Worm (Caenorhabditis elegans) whole organism, L1 larva: Measurements from ENCODE around the gene C38C3.3.

Experiments used
- C16A3.4 ChIP-seq: fragments of 150-350 bp; optimal IDR thresholded peaks from 2 replicates; lab custom pipeline; 2014; ENCODE audit warnings: missing biosample characterization, missing genetic modification characterization
- F16B12.6 ChIP-seq: fragments of 150-350 bp; optimal IDR thresholded peaks from 2 replicates; lab custom pipeline; 2014; ENCODE audit warnings: missing biosample characterization, missing genetic modification characterization
- Y116A8C.19 ChIP-seq: sonication (generic microtip); optimal IDR thresholded peaks from 2 replicates; lab custom pipeline; 2016; ENCODE audit warnings: missing compliant biosample characterization, missing genetic modification characterization, borderline replicate concordance
- blmp-1 ChIP-seq: fragments of 150-350 bp; optimal IDR thresholded peaks from 2 replicates; lab custom pipeline; 2014; ENCODE audit warnings: missing biosample characterization, missing genetic modification characterization
- ceh-82 ChIP-seq, 3 experiments: fragments of 150-350 bp in 1 of 3; sonication (generic microtip) in 2 of 3; optimal IDR thresholded peaks; 2 replicates each; lab custom pipeline; 2014 to 2017; ENCODE audit warnings: missing biosample characterization in 3 of 3, missing genetic modification characterization in 3 of 3
- ces-1 ChIP-seq: fragments of 150-350 bp; optimal IDR thresholded peaks from 2 replicates; lab custom pipeline; 2014; ENCODE audit warnings: missing biosample characterization, missing genetic modification reagents, missing genetic modification characterization
- dpl-1 ChIP-seq, 3 experiments: fragments of 150-350 bp in 2 of 3; sonication (generic microtip) in 1 of 3; optimal IDR thresholded peaks; 2 replicates each; lab custom pipeline; 2014 to 2017; ENCODE audit warnings: missing biosample characterization in 3 of 3, missing genetic modification characterization in 3 of 3, missing genetic modification reagents in 3 of 3
- efl-1 ChIP-seq, 4 experiments: fragments of 150-350 bp; optimal IDR thresholded peaks in 3 of 4; peaks in 1 of 4; 1 replicate in 1 of 4; 2 replicates in 3 of 4; lab custom pipeline; 2014; ENCODE audit warnings: missing biosample characterization in 2 of 4, missing genetic modification characterization in 2 of 4, missing genetic modification reagents in 2 of 4
- efl-3 ChIP-seq: fragments of 200-800 bp; sonication (Bioruptor generic); optimal IDR thresholded peaks from 2 replicates; lab custom pipeline; 2018; ENCODE audit warnings: mild to moderate bottlenecking, missing genetic modification characterization, missing compliant biosample characterization
- egl-13 ChIP-seq: sonication (generic microtip); optimal IDR thresholded peaks from 2 replicates; lab custom pipeline; 2016; ENCODE audit warnings: missing genotype, missing genetic modification reagents, missing genetic modification characterization, missing compliant biosample characterization
- elt-2 ChIP-seq: sonication (generic microtip); optimal IDR thresholded peaks from 2 replicates; lab custom pipeline; 2016; ENCODE audit warnings: missing genetic modification characterization, mild to moderate bottlenecking, inconsistent platforms, missing compliant biosample characterization, missing genetic modification reagents
- ets-5 ChIP-seq: fragments of 200-800 bp; sonication (Bioruptor generic); IDR thresholded peaks from 2 replicates; pipeline ENCODE4 v1.3.6; 2022; ENCODE audit warnings: missing genetic modification characterization, missing compliant biosample characterization
- fkh-8 ChIP-seq: sonication (generic microtip); optimal IDR thresholded peaks from 2 replicates; lab custom pipeline; 2016; ENCODE audit warnings: mild to moderate bottlenecking, missing genetic modification characterization, missing compliant biosample characterization
- hlh-4 ChIP-seq: sonication (generic microtip); optimal IDR thresholded peaks from 2 replicates; lab custom pipeline; 2016; ENCODE audit warnings: mild to moderate bottlenecking, missing genetic modification characterization, missing compliant biosample characterization
- irx-1 ChIP-seq: sonication (generic microtip); optimal IDR thresholded peaks from 2 replicates; lab custom pipeline; 2016; ENCODE audit warnings: missing genetic modification characterization, missing compliant biosample characterization
- jun-1 ChIP-seq: fragments of 150-350 bp; optimal IDR thresholded peaks from 2 replicates; lab custom pipeline; 2014; ENCODE audit warnings: missing biosample characterization, missing genetic modification reagents, missing genetic modification characterization
- lin-13 ChIP-seq: fragments of 150-350 bp; optimal IDR thresholded peaks from 2 replicates; lab custom pipeline; 2014; ENCODE audit warnings: missing biosample characterization, missing genetic modification reagents, missing genetic modification characterization
- lin-14 ChIP-seq: fragments of 200-800 bp; sonication (Bioruptor generic); optimal IDR thresholded peaks from 2 replicates; lab custom pipeline; 2018; ENCODE audit warnings: mild to moderate bottlenecking, missing genetic modification characterization, moderate library complexity, missing compliant biosample characterization
- lin-35 ChIP-seq, 2 experiments: fragments of 150-350 bp; optimal IDR thresholded peaks; 2 replicates each; lab custom pipeline; 2014; ENCODE audit warnings: missing biosample characterization in 2 of 2, missing genetic modification characterization in 2 of 2, missing genetic modification reagents in 2 of 2
- lin-39 ChIP-seq: fragments of 150-350 bp; optimal IDR thresholded peaks from 2 replicates; lab custom pipeline; 2014; ENCODE audit warnings: missing biosample characterization, missing genetic modification reagents, missing genetic modification characterization
- lir-3 ChIP-seq: sonication (generic microtip); optimal IDR thresholded peaks from 2 replicates; lab custom pipeline; 2016; ENCODE audit warnings: mild to moderate bottlenecking, missing genetic modification characterization, moderate library complexity, missing compliant biosample characterization; ENCODE audit not compliant: poor library complexity
- lsy-2 ChIP-seq, 2 experiments: fragments of 150-350 bp; optimal IDR thresholded peaks; 2 replicates each; lab custom pipeline; 2014; ENCODE audit warnings: missing biosample characterization in 2 of 2, missing genetic modification characterization in 2 of 2
- mdl-1 ChIP-seq, 2 experiments: fragments of 150-350 bp; optimal IDR thresholded peaks; 2 replicates each; lab custom pipeline; 2014 to 2017; ENCODE audit warnings: missing biosample characterization in 2 of 2, missing genetic modification characterization in 2 of 2, inconsistent platforms in 1 of 2
- mep-1 ChIP-seq: fragments of 150-350 bp; optimal IDR thresholded peaks from 2 replicates; lab custom pipeline; 2014; ENCODE audit warnings: missing biosample characterization, missing genetic modification characterization
- nhr-12 ChIP-seq: sonication (generic microtip); optimal IDR thresholded peaks from 2 replicates; lab custom pipeline; 2017; ENCODE audit warnings: missing biosample characterization, missing genetic modification characterization
- nhr-20 ChIP-seq: sonication (generic microtip); optimal IDR thresholded peaks from 2 replicates; lab custom pipeline; 2016; ENCODE audit warnings: mild to moderate bottlenecking, missing genetic modification characterization, missing compliant biosample characterization
- nhr-237 ChIP-seq: fragments of 150-350 bp; optimal IDR thresholded peaks from 2 replicates; lab custom pipeline; 2014; ENCODE audit warnings: missing biosample characterization, missing genetic modification characterization
- nhr-47 ChIP-seq: sonication (generic microtip); optimal IDR thresholded peaks from 2 replicates; lab custom pipeline; 2016; ENCODE audit warnings: mild to moderate bottlenecking, missing genetic modification characterization, moderate library complexity, missing compliant biosample characterization
- nhr-71 ChIP-seq: sonication (generic microtip); optimal IDR thresholded peaks from 2 replicates; lab custom pipeline; 2016; ENCODE audit warnings: mild to moderate bottlenecking, missing genetic modification characterization, moderate library complexity, missing compliant biosample characterization
- nhr-76 ChIP-seq: sonication (generic microtip); optimal IDR thresholded peaks from 2 replicates; lab custom pipeline; 2017; ENCODE audit warnings: missing biosample characterization, missing genetic modification characterization
- nhr-90 ChIP-seq: sonication (generic microtip); optimal IDR thresholded peaks from 2 replicates; lab custom pipeline; 2016; ENCODE audit warnings: mild to moderate bottlenecking, missing genetic modification characterization, missing compliant biosample characterization; ENCODE audit not compliant: poor library complexity
- pqm-1 ChIP-seq: sonication (generic microtip); optimal IDR thresholded peaks from 3 replicates; lab custom pipeline; 2017; ENCODE audit warnings: missing biosample characterization, missing genetic modification characterization
- rnt-1 ChIP-seq: sonication (generic microtip); optimal IDR thresholded peaks from 2 replicates; lab custom pipeline; 2016; ENCODE audit warnings: mild to moderate bottlenecking, missing genetic modification characterization, moderate library complexity, missing compliant biosample characterization
- snu-23 ChIP-seq: sonication (generic microtip); optimal IDR thresholded peaks from 2 replicates; lab custom pipeline; 2016; ENCODE audit warnings: missing genetic modification characterization, missing compliant biosample characterization
- sox-4 ChIP-seq: sonication (generic microtip); optimal IDR thresholded peaks from 2 replicates; lab custom pipeline; 2016; ENCODE audit warnings: missing genetic modification characterization, missing compliant biosample characterization
- sptf-1 ChIP-seq: fragments of 150-350 bp; optimal IDR thresholded peaks from 2 replicates; lab custom pipeline; 2014; ENCODE audit warnings: missing biosample characterization, missing genetic modification characterization
- swsn-7 ChIP-seq: sonication (generic microtip); optimal IDR thresholded peaks from 2 replicates; lab custom pipeline; 2016; ENCODE audit warnings: missing genetic modification characterization, missing compliant biosample characterization
- unc-130 ChIP-seq: fragments of 150-350 bp; optimal IDR thresholded peaks from 2 replicates; lab custom pipeline; 2017; ENCODE audit warnings: missing biosample characterization, missing genetic modification characterization, inconsistent platforms
- unc-30 ChIP-seq: sonication (generic microtip); optimal IDR thresholded peaks from 2 replicates; lab custom pipeline; 2017; ENCODE audit warnings: missing biosample characterization, missing genetic modification characterization
- ztf-11 ChIP-seq, 2 experiments: sonication (generic microtip); optimal IDR thresholded peaks; 2 replicates each; lab custom pipeline; 2016 to 2017; ENCODE audit warnings: missing genetic modification characterization in 2 of 2, missing biosample characterization in 1 of 2, missing compliant biosample characterization in 1 of 2
- ztf-4 ChIP-seq: fragments of 150-350 bp; optimal IDR thresholded peaks from 2 replicates; lab custom pipeline; 2014; ENCODE audit warnings: missing biosample characterization, missing genetic modification characterization

Gene C38C3.3

DNA sequence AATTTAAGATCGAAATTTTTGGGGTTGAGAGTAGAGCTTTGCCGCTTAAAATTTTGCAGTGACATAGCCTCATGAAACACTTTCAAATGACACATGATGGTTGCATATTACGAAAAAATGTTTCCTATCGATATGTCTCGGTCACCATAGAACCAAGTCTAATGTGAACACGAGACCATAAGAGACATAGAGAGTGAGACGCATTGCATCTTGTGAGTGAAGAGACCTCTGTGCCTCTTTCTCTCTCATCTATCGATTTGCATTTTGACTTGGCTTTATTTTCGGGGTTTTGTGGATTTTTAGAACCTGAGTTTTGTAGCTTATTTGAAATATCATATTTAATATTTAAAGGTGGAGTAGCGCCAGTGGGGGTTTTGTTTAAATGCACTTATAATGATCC is 28.5 kb upstream of the C38C3.3 start:
- TF ChIP-seq ces-1 (GFP tag; lab: Kevin White, UChicago) (no peak), F16B12.6 (tag; lab: Kevin White, UChicago) (no peak), unc-30 (tag; lab: Kevin White, UChicago) (no peak), ceh-82 (tag; optimal IDR thresholded peaks at IDR 0.05; lab: Kevin White, UChicago) (peak in 2 of 3 experiments; percentile 6 to 15), nhr-76 (tag; lab: Kevin White, UChicago) (no peak), sox-4 (tag; lab: Kevin White, UChicago) (no peak), pqm-1 (tag; lab: Kevin White, UChicago) (no peak), sptf-1 (no peak), mep-1 (tag; lab: Kevin White, UChicago) (no peak), nhr-12 (no peak), irx-1 (no peak), hlh-4 (no peak), ztf-4 (tag; lab: Kevin White, UChicago) (no peak), efl-1 (optimal IDR thresholded peaks at IDR 0.05; lab: Kevin White, UChicago) (peak; percentile 8 to 17), efl-1 (GFP tag; optimal IDR thresholded peaks at IDR 0.05 in 1 of 2; lab: Kevin White, UChicago) (peak in 1 of 2 experiments; percentile 71), lsy-2 (tag; optimal IDR thresholded peaks at IDR 0.05; lab: Kevin White, UChicago) (peak in 1 of 2 experiments; percentile 3), snu-23 (GFP tag; lab: Kevin White, UChicago) (peak; percentile 26), unc-130 (tag; lab: Kevin White, UChicago) (no peak), ztf-11 (tag; optimal IDR thresholded peaks at IDR 0.05; lab: Kevin White, UChicago) (no peak), mdl-1 (tag; optimal IDR thresholded peaks at IDR 0.05; lab: Kevin White, UChicago) (peak in 1 of 2 experiments; percentile 11), nhr-20 (tag; lab: Kevin White, UChicago) (peak; percentile 21), dpl-1 (GFP tag; optimal IDR thresholded peaks at IDR 0.05; lab: Kevin White, UChicago) (peak in 1 of 3 experiments; percentile 30), nhr-47 (peak; percentile 8), fkh-8 (tag; lab: Kevin White, UChicago) (peak; percentile 55), C16A3.4 (tag; lab: Kevin White, UChicago) (peak; percentile 10), rnt-1 (no peak), lin-39 (no peak), ets-5 (GFP tag; lab: Robert Waterston, UW) (no peak), nhr-71 (tag; lab: Kevin White, UChicago) (peak; percentile 43), lin-14 (GFP tag; lab: Kevin White, UChicago) (no peak), lin-35 (GFP tag; optimal IDR thresholded peaks at IDR 0.05; lab: Kevin White, UChicago) (peak; percentile 11 to 62), lin-13 (GFP tag; lab: Kevin White, UChicago) (no peak), lir-3 (no peak), blmp-1 (tag; lab: Kevin White, UChicago) (no peak)

ce11 chrV:1467444-1467843 is 28.0 kb upstream of the C38C3.3 start, which contains the start of gene gid-8:
TSS of gene gid-8 (plus strand) at chrV:1467744.
- TF ChIP-seq jun-1 (tag; lab: Kevin White, UChicago): no peak
- no peak for TF ChIP-seq swsn-7 (tag; lab: Kevin White, UChicago)
- no peak for TF ChIP-seq nhr-90 (tag; lab: Kevin White, UChicago)
- TF ChIP-seq unc-30 (tag; lab: Kevin White, UChicago): no peak
- TF ChIP-seq nhr-237 (tag; lab: Kevin White, UChicago): no peak
- no peak for TF ChIP-seq efl-3 (GFP tag; lab: Kevin White, UChicago)
- no peak for TF ChIP-seq egl-13 (tag; lab: Kevin White, UChicago)
- no peak for TF ChIP-seq hlh-4
- no peak for TF ChIP-seq unc-130 (tag; lab: Kevin White, UChicago)
- no peak for TF ChIP-seq elt-2 (tag; lab: Kevin White, UChicago)
- no peak for TF ChIP-seq lin-35 (GFP tag; optimal IDR thresholded peaks at IDR 0.05; lab: Kevin White, UChicago)
- TF ChIP-seq Y116A8C.19 (tag; lab: Kevin White, UChicago): no peak
